Worm (Caenorhabditis elegans) whole organism, L4 larva: ENCODE data around the gene F59A6.2.
A peak's percentile ranks its signal among the peaks of the same experiment; 100 is the strongest.

Source experiments
- D1046.2 ChIP-seq: fragments of 200-800 bp; sonication (Bioruptor generic); IDR thresholded peaks from 2 replicates; pipeline ENCODE4 v1.3.6; 2022; ENCODE audit warnings: missing genetic modification characterization, missing compliant biosample characterization
- F10B5.3 ChIP-seq: sonication (generic microtip); optimal IDR thresholded peaks from 2 replicates; lab custom pipeline; 2016; ENCODE audit warnings: mild to moderate bottlenecking, missing genetic modification characterization, missing compliant biosample characterization
- T20F7.1 ChIP-seq: fragments of 200-800 bp; sonication (Bioruptor generic); optimal IDR thresholded peaks from 2 replicates; lab custom pipeline; 2018; ENCODE audit warnings: mild to moderate bottlenecking, missing genetic modification characterization, missing compliant biosample characterization
- T26A8.4 ChIP-seq: fragments of 200-800 bp; sonication (Bioruptor generic); IDR thresholded peaks from 2 replicates; pipeline ENCODE4 v1.3.6; 2022; ENCODE audit warnings: missing genetic modification characterization, missing compliant biosample characterization
- Y48G9A.11 ChIP-seq: fragments of 200-800 bp; sonication (Bioruptor generic); IDR thresholded peaks from 2 replicates; pipeline ENCODE4 v1.3.6; 2022; ENCODE audit warnings: missing genetic modification reagents, missing genetic modification characterization, missing compliant biosample characterization
- aly-2 ChIP-seq: sonication (generic microtip); optimal IDR thresholded peaks from 2 replicates; lab custom pipeline; 2018; ENCODE audit warnings: missing biosample characterization, missing genetic modification characterization
- ceh-20 ChIP-seq: fragments of 200-800 bp; sonication (Bioruptor generic); IDR thresholded peaks from 2 replicates; pipeline ENCODE4 v1.3.6; 2022; ENCODE audit warnings: missing genetic modification reagents, missing genetic modification characterization, missing compliant biosample characterization
- ceh-44 ChIP-seq: fragments of 200-800 bp; sonication (Bioruptor generic); IDR thresholded peaks from 2 replicates; pipeline ENCODE4 v1.3.6; 2022; ENCODE audit warnings: missing genetic modification reagents, missing genetic modification characterization, missing compliant biosample characterization
- ceh-82 ChIP-seq: sonication (generic microtip); optimal IDR thresholded peaks from 2 replicates; lab custom pipeline; 2017; ENCODE audit warnings: missing biosample characterization, missing genetic modification characterization
- daf-16 ChIP-seq, 3 experiments: sonication (generic microtip); optimal IDR thresholded peaks; 2 replicates each; lab custom pipeline; 2016 to 2017; ENCODE audit warnings: missing genetic modification characterization in 3 of 3, missing genetic modification reagents in 3 of 3, mild to moderate bottlenecking in 2 of 3, missing compliant biosample characterization in 2 of 3, missing biosample characterization in 1 of 3, moderate library complexity in 1 of 3
- dmd-6 ChIP-seq: fragments of 200-800 bp; sonication (Bioruptor generic); IDR thresholded peaks from 2 replicates; pipeline ENCODE4 v1.3.6; 2022; ENCODE audit warnings: missing genetic modification reagents, missing genetic modification characterization, missing compliant biosample characterization
- dmd-9 ChIP-seq: fragments of 200-800 bp; sonication (Bioruptor generic); IDR thresholded peaks from 2 replicates; pipeline ENCODE4 v1.3.6; 2022; ENCODE audit warnings: missing genetic modification reagents, missing genetic modification characterization, missing compliant biosample characterization
- dve-1 ChIP-seq: sonication (generic microtip); optimal IDR thresholded peaks from 2 replicates; lab custom pipeline; 2017; ENCODE audit warnings: antibody characterized with exemption, mild to moderate bottlenecking, missing genetic modification characterization, missing compliant biosample characterization; ENCODE audit not compliant: insufficient read depth
- egl-27 ChIP-seq: sonication (generic microtip); optimal IDR thresholded peaks from 3 replicates; lab custom pipeline; 2017; ENCODE audit warnings: missing biosample characterization, missing genetic modification reagents, missing genetic modification characterization
- egl-43 ChIP-seq: fragments of 200-800 bp; sonication (Bioruptor generic); IDR thresholded peaks from 2 replicates; pipeline ENCODE4 v1.3.6; 2022; ENCODE audit warnings: missing genetic modification reagents, missing genetic modification characterization, missing compliant biosample characterization
- gei-8 ChIP-seq: fragments of 200-800 bp; sonication (Bioruptor generic); optimal IDR thresholded peaks from 2 replicates; lab custom pipeline; 2018; ENCODE audit warnings: mild to moderate bottlenecking, missing genetic modification characterization, missing compliant biosample characterization
- hif-1 ChIP-seq, 2 experiments: sonication (generic microtip); optimal IDR thresholded peaks; 2 replicates each; lab custom pipeline; 2016 to 2017; ENCODE audit warnings: missing compliant biosample characterization in 2 of 2, missing genetic modification characterization in 2 of 2, missing genetic modification reagents in 2 of 2, missing genotype in 2 of 2, mild to moderate bottlenecking in 1 of 2
- hlh-11 ChIP-seq: fragments of 200-800 bp; sonication (Bioruptor generic); optimal IDR thresholded peaks from 2 replicates; lab custom pipeline; 2018; ENCODE audit warnings: mild to moderate bottlenecking, missing genetic modification characterization, missing compliant biosample characterization
- hmg-1.1 ChIP-seq: fragments of 200-800 bp; sonication (Bioruptor generic); IDR thresholded peaks from 2 replicates; pipeline ENCODE4 v1.3.6; 2022; ENCODE audit warnings: missing genetic modification reagents, missing genetic modification characterization, missing compliant biosample characterization
- lin-1 ChIP-seq: fragments of 200-800 bp; sonication (Bioruptor generic); IDR thresholded peaks from 2 replicates; pipeline ENCODE4 v1.3.6; 2022; ENCODE audit warnings: missing genetic modification reagents, missing genetic modification characterization, missing compliant biosample characterization
- lir-3 ChIP-seq: sonication (generic microtip); optimal IDR thresholded peaks from 2 replicates; lab custom pipeline; 2016; ENCODE audit warnings: mild to moderate bottlenecking, missing genetic modification characterization, missing compliant biosample characterization
- lsy-2 ChIP-seq, 2 experiments: fragments of 150-350 bp in 1 of 2; sonication (generic microtip) in 1 of 2; optimal IDR thresholded peaks; 2 replicates each; lab custom pipeline; 2014 to 2017; ENCODE audit warnings: missing biosample characterization in 2 of 2, missing genetic modification characterization in 2 of 2
- mdt-29 ChIP-seq: fragments of 200-800 bp; sonication (Bioruptor generic); IDR thresholded peaks from 2 replicates; pipeline ENCODE4 v1.3.6; 2022; ENCODE audit warnings: missing genetic modification reagents, missing genetic modification characterization, missing compliant biosample characterization
- mxl-3 ChIP-seq: fragments of 200-800 bp; sonication (Bioruptor generic); optimal IDR thresholded peaks from 2 replicates; lab custom pipeline; 2018; ENCODE audit warnings: mild to moderate bottlenecking, missing genetic modification characterization, missing compliant biosample characterization
- nhr-10 ChIP-seq: fragments of 150-350 bp; optimal IDR thresholded peaks from 2 replicates; lab custom pipeline; 2014; ENCODE audit warnings: missing biosample characterization, missing genetic modification characterization
- nhr-11 ChIP-seq: fragments of 150-350 bp; optimal IDR thresholded peaks from 2 replicates; lab custom pipeline; 2014; ENCODE audit warnings: missing biosample characterization, missing genetic modification characterization
- nhr-111 ChIP-seq: fragments of 200-800 bp; sonication (Bioruptor generic); optimal IDR thresholded peaks from 2 replicates; lab custom pipeline; 2018; ENCODE audit warnings: mild to moderate bottlenecking, missing genetic modification characterization, missing compliant biosample characterization
- nhr-25 ChIP-seq: sonication (generic microtip); optimal IDR thresholded peaks from 2 replicates; lab custom pipeline; 2017; ENCODE audit warnings: missing genetic modification characterization, mild to moderate bottlenecking, missing compliant biosample characterization, antibody characterized with exemption, moderate library complexity, borderline replicate concordance; ENCODE audit not compliant: insufficient read depth
- nhr-28 ChIP-seq: fragments of 150-350 bp; optimal IDR thresholded peaks from 2 replicates; lab custom pipeline; 2014; ENCODE audit warnings: missing biosample characterization, missing genetic modification characterization
- nhr-48 ChIP-seq: sonication (generic microtip); optimal IDR thresholded peaks from 2 replicates; lab custom pipeline; 2016; ENCODE audit warnings: mild to moderate bottlenecking, missing genetic modification characterization, missing compliant biosample characterization
- nhr-77 ChIP-seq: fragments of 150-350 bp; optimal IDR thresholded peaks from 2 replicates; lab custom pipeline; 2014; ENCODE audit warnings: missing biosample characterization, missing genetic modification characterization
- pha-4 ChIP-seq, 2 experiments: fragments of 150-350 bp in 1 of 2; fragments of 200-800 bp in 1 of 2; sonication (Bioruptor generic) in 1 of 2; IDR thresholded peaks in 1 of 2; optimal IDR thresholded peaks in 1 of 2; 2 replicates each; pipeline versions ENCODE4 v1.3.6 to Lab custom; 2014 to 2022; ENCODE audit warnings: missing genetic modification characterization in 2 of 2, missing genetic modification reagents in 2 of 2, missing biosample characterization in 1 of 2, missing compliant biosample characterization in 1 of 2
- php-3 ChIP-seq: fragments of 200-800 bp; sonication (Bioruptor generic); IDR thresholded peaks from 2 replicates; pipeline ENCODE4 v1.3.6; 2022; ENCODE audit warnings: missing genetic modification reagents, missing genetic modification characterization, missing compliant biosample characterization
- pqm-1 ChIP-seq: sonication (generic microtip); optimal IDR thresholded peaks from 2 replicates; lab custom pipeline; 2017; ENCODE audit warnings: missing biosample characterization, missing genetic modification characterization
- rbr-2 ChIP-seq: sonication (generic microtip); optimal IDR thresholded peaks from 2 replicates; lab custom pipeline; 2016; ENCODE audit warnings: missing genotype, missing genetic modification characterization, missing compliant biosample characterization
- set-16 ChIP-seq: fragments of 200-800 bp; sonication (Bioruptor generic); IDR thresholded peaks from 2 replicates; pipeline ENCODE4 v1.3.6; 2022; ENCODE audit warnings: missing genetic modification reagents, missing genetic modification characterization, missing compliant biosample characterization
- snpc-1.2 ChIP-seq: fragments of 200-800 bp; sonication (Bioruptor generic); IDR thresholded peaks from 2 replicates; pipeline ENCODE4 v1.3.6; 2022; ENCODE audit warnings: missing genetic modification reagents, missing genetic modification characterization, missing compliant biosample characterization
- spr-1 ChIP-seq: sonication (generic microtip); optimal IDR thresholded peaks from 2 replicates; lab custom pipeline; 2016; ENCODE audit warnings: mild to moderate bottlenecking, missing genetic modification characterization, missing compliant biosample characterization
- unc-130 ChIP-seq: sonication (generic microtip); optimal IDR thresholded peaks from 2 replicates; lab custom pipeline; 2016; ENCODE audit warnings: missing genetic modification reagents, missing genetic modification characterization, missing compliant biosample characterization
- zfp-2 ChIP-seq: sonication (generic microtip); optimal IDR thresholded peaks from 2 replicates; lab custom pipeline; 2016; ENCODE audit warnings: mild to moderate bottlenecking, missing genetic modification characterization, missing compliant biosample characterization
- zip-11 ChIP-seq: fragments of 200-800 bp; sonication (Bioruptor generic); IDR thresholded peaks from 2 replicates; pipeline ENCODE4 v1.3.6; 2022; ENCODE audit warnings: missing genetic modification characterization, missing compliant biosample characterization
- ztf-11 ChIP-seq: fragments of 150-350 bp; optimal IDR thresholded peaks from 2 replicates; lab custom pipeline; 2014; ENCODE audit warnings: missing biosample characterization, missing genetic modification characterization

Gene F59A6.2

ce11 chrII:5021518-5021917 is 7.0 kb downstream of the F59A6.2 start:
- peak; percentile 41 for TF ChIP-seq nhr-25 (tag; lab: Kevin White, UChicago)
- TF ChIP-seq snpc-1.2 (GFP tag; lab: Robert Waterston, UW): no peak
- TF ChIP-seq rbr-2: no peak
- TF ChIP-seq lin-1 (GFP tag; lab: Robert Waterston, UW): no peak
- TF ChIP-seq nhr-11 (tag; lab: Kevin White, UChicago): no peak
- TF ChIP-seq lsy-2 (tag; optimal IDR thresholded peaks at IDR 0.05; lab: Kevin White, UChicago): peak in 1 of 2 experiments; percentile 9
- no peak for TF ChIP-seq nhr-111 (GFP tag; lab: Kevin White, UChicago)
- no peak for TF ChIP-seq aly-2 (tag; lab: Kevin White, UChicago)

ce11 chrII:5022381-5022855 is 7.9 kb downstream of the F59A6.2 start, which contains the start of the genes nsy-1 and F59A6.13:
nsy-1 (plus strand) TSS chrII:5022757.
F59A6.13 (plus strand) TSS chrII:5022805.
- TF ChIP-seq F10B5.3 (tag; lab: Kevin White, UChicago) (no peak), zfp-2 (tag; lab: Kevin White, UChicago) (no peak), nhr-48 (tag; lab: Kevin White, UChicago) (no peak), set-16 (GFP tag; lab: Robert Waterston, UW) (no peak), spr-1 (tag; lab: Kevin White, UChicago) (no peak), mxl-3 (GFP tag; lab: Kevin White, UChicago) (no peak), ceh-20 (GFP tag; lab: Robert Waterston, UW) (no peak), dve-1 (tag; lab: Kevin White, UChicago) (peak; percentile 39), daf-16 (GFP tag; optimal IDR thresholded peaks at IDR 0.05; lab: Kevin White, UChicago) (no peak), daf-16 (tag; optimal IDR thresholded peaks at IDR 0.05; lab: Kevin White, UChicago) (peak; percentile 72), nhr-25 (tag; lab: Kevin White, UChicago) (no peak), zip-11 (GFP tag; lab: Robert Waterston, UW) (no peak), ztf-11 (no peak), nhr-28 (tag; lab: Kevin White, UChicago) (peak; percentile 3), nhr-77 (tag; lab: Kevin White, UChicago) (no peak), dmd-9 (GFP tag; lab: Robert Waterston, UW) (no peak), nhr-10 (tag; lab: Kevin White, UChicago) (no peak), T26A8.4 (no peak), mdt-29 (GFP tag; lab: Robert Waterston, UW) (no peak), gei-8 (no peak), D1046.2 (no peak), egl-27 (tag; lab: Kevin White, UChicago) (no peak), Y48G9A.11 (GFP tag; lab: Robert Waterston, UW) (no peak), hif-1 (tag; optimal IDR thresholded peaks at IDR 0.05; lab: Kevin White, UChicago) (no peak), T20F7.1 (GFP tag; lab: Kevin White, UChicago) (no peak), lir-3 (tag; lab: Kevin White, UChicago) (no peak), egl-43 (no peak), lsy-2 (tag; optimal IDR thresholded peaks at IDR 0.05; lab: Kevin White, UChicago) (no peak), pqm-1 (peak; percentile 79), unc-130 (GFP tag; lab: Kevin White, UChicago) (no peak), dmd-6 (GFP tag; lab: Robert Waterston, UW) (peak; percentile 70), ceh-82 (tag; lab: Kevin White, UChicago) (no peak), pha-4 (GFP tag; IDR thresholded peaks at IDR 0.05; lab: Robert Waterston, UW) (no peak), pha-4 (tag; optimal IDR thresholded peaks at IDR 0.05; lab: Kevin White, UChicago) (no peak), hmg-1.1 (GFP tag; lab: Robert Waterston, UW) (no peak), php-3 (GFP tag; lab: Robert Waterston, UW) (0 out of 2 replicates have a peak, but pooled peaks have one; percentile 15), ceh-44 (GFP tag; lab: Robert Waterston, UW) (no peak), hlh-11 (tag; lab: Kevin White, UChicago) (peak; percentile 10)
